Fruit fly (Drosophila melanogaster): ENCODE results near the gene CG12320.

dm6 chr3R:18294488-18294887 is 42.0 kb upstream of the CG12320 start:
- no peak for TF ChIP-seq CG11504 (tag; optimal IDR thresholded peaks at IDR 0.05)
- TF ChIP-seq sqz (GFP tag; optimal IDR thresholded peaks at IDR 0.05) = peak; percentile 12
- no peak for TF ChIP-seq CG11696 (GFP tag; IDR thresholded peaks at IDR 0.05)
- no peak for TF ChIP-seq CG17359 (tag; optimal IDR thresholded peaks at IDR 0.05)
- TF ChIP-seq tap (tag; optimal IDR thresholded peaks at IDR 0.05) = no peak
- no peak for TF ChIP-seq ewg (GFP tag; optimal IDR thresholded peaks at IDR 0.05)
- TF ChIP-seq shn (GFP tag; optimal IDR thresholded peaks at IDR 0.05) = no peak
- no peak for TF ChIP-seq Awh (GFP tag; IDR thresholded peaks at IDR 0.05)
- TF ChIP-seq CG7928 (GFP tag; optimal IDR thresholded peaks at IDR 0.05) = no peak
- no peak for TF ChIP-seq CG13894 (tag; optimal IDR thresholded peaks at IDR 0.05)
- TF ChIP-seq CG15011 (GFP tag; optimal IDR thresholded peaks at IDR 0.05) = no peak
- TF ChIP-seq CG1529 (GFP tag; optimal IDR thresholded peaks at IDR 0.05) = no peak

All from whole organism, embryonic.